Worm (Caenorhabditis elegans) whole organism, L4 larva: ENCODE data around the gene nca-2.

Source experiments
- ceh-32 ChIP-seq: sonication (generic microtip); optimal IDR thresholded peaks from 2 replicates; lab custom pipeline; 2016; ENCODE audit warnings: mild to moderate bottlenecking, missing genetic modification characterization, missing compliant biosample characterization; ENCODE audit not compliant: poor library complexity
- jun-1 ChIP-seq: fragments of 150-350 bp; optimal IDR thresholded peaks from 2 replicates; lab custom pipeline; 2014; ENCODE audit warnings: missing biosample characterization, missing genetic modification reagents, missing genetic modification characterization
- mes-2 ChIP-seq: sonication (generic microtip); optimal IDR thresholded peaks from 2 replicates; lab custom pipeline; 2016; ENCODE audit warnings: missing genotype, mild to moderate bottlenecking, missing genetic modification characterization, missing compliant biosample characterization; ENCODE audit not compliant: poor library complexity, severe bottlenecking
- unc-130 ChIP-seq: sonication (generic microtip); optimal IDR thresholded peaks from 2 replicates; lab custom pipeline; 2016; ENCODE audit warnings: missing genetic modification reagents, missing genetic modification characterization, missing compliant biosample characterization

- TF ChIP-seq ceh-32 (tag; lab: Kevin White, UChicago) (no peak), jun-1 (no peak), unc-130 (peak; percentile 88), mes-2 (tag; lab: Kevin White, UChicago) (peak; percentile 74)
These were observed 33.6 kb downstream of the nca-2 start, which contains the start of gene smcr-8 for ce11 chrIII:4998956-4999425.
